Fruit fly (Drosophila melanogaster) Kc167 (cell line): ENCODE results near the gene Or22a.

ENCODE experiments used
- h ChIP-seq: fragments of >200 bp; optimal IDR thresholded peaks from 3 replicates; lab custom pipeline; 2018; ENCODE audit warnings: missing external identifiers
- insv ChIP-seq: fragments of >200 bp; optimal IDR thresholded peaks from 3 replicates; lab custom pipeline; 2018; ENCODE audit warnings: missing external identifiers

- TF ChIP-seq h (lab: Kevin White, UChicago) (no peak), insv (lab: Kevin White, UChicago) (no peak)
Observed at dm6 chr2L:1476872-1477503, 43.3 kb upstream of the Or22a start.
